Worm (Caenorhabditis elegans): ENCODE data around the gene Y64G10A.7.

ce11 chrIV:14334359-14334758 lies 42.7 kb downstream of the Y64G10A.7 start, which contains the start of gene Y67A10A.3:
- no peak for TF ChIP-seq ceh-13 (GFP tag; optimal IDR thresholded peaks at IDR 0.05)
- no peak for TF ChIP-seq hmg-4 (GFP tag; optimal IDR thresholded peaks at IDR 0.05)
- no peak for TF ChIP-seq flt-1 (GFP tag; IDR thresholded peaks at IDR 0.05)
- no peak for TF ChIP-seq ama-1 (optimal IDR thresholded peaks at IDR 0.05)
- no peak for TF ChIP-seq B0310.2 (tag; optimal IDR thresholded peaks at IDR 0.05)
- TF ChIP-seq ets-7 (tag; optimal IDR thresholded peaks at IDR 0.05) = no peak
- no peak for TF ChIP-seq tbx-37 (GFP tag; conservative IDR thresholded peaks at IDR 0.05)
- TF ChIP-seq sea-1 (GFP tag; conservative IDR thresholded peaks at IDR 0.05) = no peak

Data from whole organism, early embryonic.